Fruit fly (Drosophila melanogaster) whole organism, embryonic: ENCODE measurements around the gene CG4467.
A peak's percentile ranks its signal among the peaks of the same experiment; 100 is the strongest.

Experiments
- Aef1 ChIP-seq: fragments of 200-800 bp; sonication (Bioruptor generic); IDR thresholded peaks from 3 replicates; pipeline ENCODE4 v1.3.6; 2022; ENCODE audit warnings: missing biosample characterization, missing genetic modification characterization
- Atf-2 ChIP-seq: fragments of 200-800 bp; sonication (Bioruptor generic); optimal IDR thresholded peaks from 2 replicates; lab custom pipeline; 2016; ENCODE audit warnings: missing biosample characterization, missing genetic modification characterization
- Atf3 ChIP-seq: fragments of 200-800 bp; sonication (Bioruptor generic); optimal IDR thresholded peaks from 3 replicates; lab custom pipeline; 2016; ENCODE audit warnings: missing biosample characterization, missing genetic modification characterization
- Awh ChIP-seq: fragments of 200-800 bp; sonication (Bioruptor generic); IDR thresholded peaks from 2 replicates; pipeline ENCODE4, ENCODE4 v1.3.6; 2022; ENCODE audit warnings: missing biosample characterization, missing genetic modification characterization
- CG11085 ChIP-seq: fragments of 200-800 bp; sonication (Bioruptor generic); IDR thresholded peaks from 2 replicates; pipeline ENCODE4 v1.3.6; 2022; ENCODE audit warnings: missing biosample characterization, missing genetic modification characterization
- CG14014 ChIP-seq: fragments of 200-800 bp; sonication (Bioruptor generic); IDR thresholded peaks from 2 replicates; pipeline ENCODE4 v1.3.6; 2022; ENCODE audit warnings: missing biosample characterization, missing genetic modification characterization
- CG17612 ChIP-seq: fragments of 200-800 bp; sonication (Bioruptor generic); IDR thresholded peaks from 2 replicates; pipeline ENCODE4 v1.3.6; 2022; ENCODE audit warnings: missing biosample characterization, missing genetic modification characterization
- CG1792 ChIP-seq: fragments of 200-800 bp; sonication (Bioruptor generic); optimal IDR thresholded peaks from 2 replicates; lab custom pipeline; 2016; ENCODE audit warnings: missing biosample characterization, missing genetic modification characterization
- CG1832 ChIP-seq: fragments of 200-800 bp; sonication (Bioruptor generic); optimal IDR thresholded peaks from 2 replicates; lab custom pipeline; 2017; ENCODE audit warnings: missing biosample characterization, mild to moderate bottlenecking, missing genetic modification characterization, inconsistent platforms
- CG18476 ChIP-seq: fragments of 200-800 bp; sonication (Bioruptor generic); optimal IDR thresholded peaks from 2 replicates; lab custom pipeline; 2016; ENCODE audit warnings: missing biosample characterization, mild to moderate bottlenecking, missing genetic modification characterization
- CG2116 ChIP-seq: fragments of 200-800 bp; sonication (Bioruptor generic); optimal IDR thresholded peaks from 3 replicates; lab custom pipeline; 2018; ENCODE audit warnings: missing biosample characterization, mild to moderate bottlenecking, missing genetic modification characterization
- CG2712 ChIP-seq: fragments of 200-800 bp; optimal IDR thresholded peaks from 3 replicates; lab custom pipeline; 2019; ENCODE audit warnings: missing biosample characterization, mild to moderate bottlenecking, missing genetic modification characterization, moderate library complexity
- CG33557 ChIP-seq: fragments of 200-800 bp; sonication (Bioruptor generic); optimal IDR thresholded peaks from 2 replicates; lab custom pipeline; 2019; ENCODE audit warnings: missing biosample characterization, mild to moderate bottlenecking, missing genetic modification characterization, moderate library complexity
- CG34376 ChIP-seq: fragments of 200-800 bp; sonication (Bioruptor generic); optimal IDR thresholded peaks from 2 replicates; lab custom pipeline; 2018; ENCODE audit warnings: missing biosample characterization, mild to moderate bottlenecking, missing genetic modification characterization
- CG4404 ChIP-seq: fragments of 200-800 bp; sonication (Bioruptor generic); IDR thresholded peaks from 2 replicates; pipeline ENCODE4 v1.3.6; 2022; ENCODE audit warnings: missing biosample characterization, missing genetic modification characterization
- CG8765 ChIP-seq: fragments of 200-800 bp; sonication (Bioruptor generic); IDR thresholded peaks from 2 replicates; pipeline ENCODE4 v1.3.6; 2022; ENCODE audit warnings: missing biosample characterization, missing genetic modification characterization
- CG9876 ChIP-seq: fragments of 200-800 bp; sonication (Bioruptor generic); optimal IDR thresholded peaks from 2 replicates; lab custom pipeline; 2016; ENCODE audit warnings: missing biosample characterization, missing genetic modification characterization
- CTCF ChIP-seq: fragments of 200-800 bp; sonication (Bioruptor generic); optimal IDR thresholded peaks from 2 replicates; lab custom pipeline; 2017; ENCODE audit warnings: missing biosample characterization, mild to moderate bottlenecking, missing genetic modification characterization, moderate library complexity
- CoRest ChIP-seq: fragments of 200-800 bp; sonication (Bioruptor generic); optimal IDR thresholded peaks from 3 replicates; lab custom pipeline; 2018; ENCODE audit warnings: missing biosample characterization, mild to moderate bottlenecking, missing genetic modification characterization, moderate library complexity
- Dbx ChIP-seq: fragments of 200-800 bp; sonication (Bioruptor generic); IDR thresholded peaks from 3 replicates; pipeline ENCODE4 v1.3.6; 2022; ENCODE audit warnings: missing biosample characterization, missing genetic modification characterization
- Deaf1 ChIP-seq: fragments of 200-800 bp; optimal IDR thresholded peaks from 3 replicates; lab custom pipeline; 2019; ENCODE audit warnings: missing biosample characterization, mild to moderate bottlenecking, missing genetic modification characterization, moderate library complexity
- GATAe ChIP-seq: fragments of 200-800 bp; sonication (Bioruptor generic); conservative IDR thresholded peaks from 2 replicates; pipeline ENCODE4 v1.3.6; 2022; ENCODE audit warnings: missing biosample characterization, missing genetic modification characterization
- H15 ChIP-seq: fragments of 200-800 bp; sonication (Bioruptor generic); IDR thresholded peaks from 3 replicates; pipeline ENCODE4 v1.3.6; 2022; ENCODE audit warnings: missing biosample characterization, missing genetic modification characterization
- Hr78 ChIP-seq, 2 experiments: fragments of 200-800 bp in 1 of 2; fragments of >200 bp in 1 of 2; sonication (Bioruptor generic) in 1 of 2; optimal IDR thresholded peaks; 2 replicates each; lab custom pipeline; 2017 to 2019; ENCODE audit warnings: missing biosample characterization in 2 of 2, missing genetic modification characterization in 2 of 2, mild to moderate bottlenecking in 1 of 2, moderate library complexity in 1 of 2
- MBD-R2 ChIP-seq: fragments of 200-800 bp; sonication (Bioruptor generic); IDR thresholded peaks from 2 replicates; pipeline ENCODE4 v1.3.6; 2022; ENCODE audit warnings: missing biosample characterization, missing genetic modification characterization
- Mes4 ChIP-seq: fragments of 200-800 bp; sonication (Bioruptor generic); optimal IDR thresholded peaks from 2 replicates; lab custom pipeline; 2016; ENCODE audit warnings: missing biosample characterization, missing genetic modification characterization
- Myb ChIP-seq: fragments of 200-800 bp; sonication (Bioruptor generic); optimal IDR thresholded peaks from 2 replicates; lab custom pipeline; 2016; ENCODE audit warnings: missing biosample characterization, missing genetic modification characterization
- NC2α ChIP-seq: fragments of 200-800 bp; sonication (Bioruptor generic); optimal IDR thresholded peaks from 2 replicates; lab custom pipeline; 2016; ENCODE audit warnings: missing biosample characterization, missing genetic modification characterization
- NC2β ChIP-seq: fragments of 200-800 bp; sonication (Bioruptor generic); optimal IDR thresholded peaks from 2 replicates; lab custom pipeline; 2016; ENCODE audit warnings: missing biosample characterization, missing genetic modification characterization
- Stat92E ChIP-seq, 3 experiments: fragments of >200 bp in 2 of 3; fragments of 200-800 bp in 1 of 3; sonication (Bioruptor generic) in 1 of 3; optimal IDR thresholded peaks; 2 replicates each; lab custom pipeline; 2017 to 2019; ENCODE audit warnings: missing biosample characterization in 3 of 3, missing genetic modification characterization in 3 of 3, mild to moderate bottlenecking in 1 of 3, moderate library complexity in 1 of 3
- Xrp1 ChIP-seq: fragments of 200-800 bp; sonication (Bioruptor generic); IDR thresholded peaks from 2 replicates; pipeline ENCODE4 v1.3.6; 2022; ENCODE audit warnings: missing biosample characterization, missing genetic modification characterization
- bowl ChIP-seq: fragments of 200-800 bp; sonication (Bioruptor generic); IDR thresholded peaks from 2 replicates; pipeline ENCODE4 v1.3.6; 2022; ENCODE audit warnings: missing biosample characterization, missing genetic modification characterization
- br ChIP-seq: fragments of >200 bp; optimal IDR thresholded peaks from 2 replicates; lab custom pipeline; 2017
- ci ChIP-seq: fragments of 200-800 bp; sonication (Bioruptor generic); IDR thresholded peaks from 3 replicates; pipeline ENCODE4 v1.3.6; 2022; ENCODE audit warnings: missing biosample characterization, missing genetic modification characterization
- corto ChIP-seq: fragments of 200-800 bp; sonication (Bioruptor generic); optimal IDR thresholded peaks from 2 replicates; lab custom pipeline; 2016; ENCODE audit warnings: missing biosample characterization, mild to moderate bottlenecking, missing genetic modification characterization, moderate library complexity
- dan ChIP-seq: fragments of 200-800 bp; sonication (Bioruptor generic); IDR thresholded peaks from 2 replicates; pipeline ENCODE4 v1.3.6; 2022; ENCODE audit warnings: missing biosample characterization, missing genetic modification characterization
- disco-r ChIP-seq: fragments of 200-800 bp; sonication (Bioruptor generic); optimal IDR thresholded peaks from 2 replicates; lab custom pipeline; 2016; ENCODE audit warnings: missing biosample characterization, missing genetic modification characterization
- gem ChIP-seq: fragments of 200-800 bp; sonication (Bioruptor generic); optimal IDR thresholded peaks from 2 replicates; lab custom pipeline; 2019; ENCODE audit warnings: missing biosample characterization, mild to moderate bottlenecking, missing genetic modification characterization, moderate library complexity
- gsb-n ChIP-seq: fragments of 200-800 bp; sonication (Bioruptor generic); optimal IDR thresholded peaks from 3 replicates; lab custom pipeline; 2018; ENCODE audit warnings: missing biosample characterization, mild to moderate bottlenecking, missing genetic modification characterization
- hkb ChIP-seq, 2 experiments: fragments of 200-800 bp in 1 of 2; fragments of >200 bp in 1 of 2; sonication (Bioruptor generic) in 1 of 2; IDR thresholded peaks in 1 of 2; optimal IDR thresholded peaks in 1 of 2; 2 replicates each; pipeline versions ENCODE4 v1.3.6 to Lab custom; 2017 to 2022; ENCODE audit warnings: missing biosample characterization in 1 of 2, missing genetic modification characterization in 1 of 2
- ind ChIP-seq: fragments of 200-800 bp; sonication (Bioruptor generic); optimal IDR thresholded peaks from 3 replicates; lab custom pipeline; 2016; ENCODE audit warnings: missing biosample characterization, missing genetic modification characterization
- onecut ChIP-seq: fragments of 200-800 bp; sonication (Bioruptor generic); IDR thresholded peaks from 2 replicates; pipeline ENCODE4 v1.3.6; 2022; ENCODE audit warnings: missing biosample characterization, missing genetic modification characterization
- org-1 ChIP-seq: fragments of 200-800 bp; sonication (Bioruptor generic); optimal IDR thresholded peaks from 2 replicates; lab custom pipeline; 2017; ENCODE audit warnings: missing biosample characterization, missing genetic modification characterization
- otp ChIP-seq: fragments of 200-800 bp; sonication (Bioruptor generic); IDR thresholded peaks from 3 replicates; pipeline ENCODE4, ENCODE4 v1.3.6; 2022; ENCODE audit warnings: missing biosample characterization, missing genetic modification characterization
- pita ChIP-seq: fragments of 200-800 bp; sonication (Bioruptor generic); optimal IDR thresholded peaks from 2 replicates; lab custom pipeline; 2017; ENCODE audit warnings: missing biosample characterization, mild to moderate bottlenecking, missing genetic modification characterization
- sd ChIP-seq: fragments of 200-800 bp; sonication (Bioruptor generic); optimal IDR thresholded peaks from 3 replicates; lab custom pipeline; 2018; ENCODE audit warnings: missing biosample characterization, mild to moderate bottlenecking, missing genetic modification characterization, moderate library complexity
- sna ChIP-seq: fragments of 200-800 bp; sonication (Bioruptor generic); IDR thresholded peaks from 2 replicates; pipeline ENCODE4 v1.3.6; 2022; ENCODE audit warnings: missing biosample characterization, missing genetic modification characterization; ENCODE audit not compliant: partially characterized antibody
- so ChIP-seq: fragments of 200-800 bp; sonication (Bioruptor generic); IDR thresholded peaks from 3 replicates; pipeline ENCODE4 v1.3.6; 2022; ENCODE audit warnings: missing biosample characterization, missing genetic modification characterization
- trh ChIP-seq: fragments of 200-800 bp; sonication (Bioruptor generic); optimal IDR thresholded peaks from 2 replicates; lab custom pipeline; 2016; ENCODE audit warnings: missing biosample characterization, missing genetic modification characterization
- unpg ChIP-seq: fragments of 200-800 bp; sonication (Bioruptor generic); optimal IDR thresholded peaks from 3 replicates; lab custom pipeline; 2018; ENCODE audit warnings: missing biosample characterization, mild to moderate bottlenecking, missing genetic modification characterization, moderate library complexity
- zen2 ChIP-seq: fragments of 200-800 bp; sonication (Bioruptor generic); IDR thresholded peaks from 3 replicates; pipeline ENCODE4 v1.3.6; 2022; ENCODE audit warnings: missing biosample characterization, missing genetic modification characterization; ENCODE audit not compliant: partially characterized antibody

Gene CG4467

dm6 chr3R:23295360-23295772 lies 46.7 kb upstream of the CG4467 start (continued):
- TF ChIP-seq CG18476 (no peak), CoRest (tag; lab: Kevin White, UChicago) (peak; percentile 46), ci (GFP tag; lab: Robert Waterston, UW) (peak; percentile 83), sd (tag; lab: Kevin White, UChicago) (peak; percentile 100), CTCF (GFP tag; lab: Kevin White, UChicago) (no peak), CG34376 (GFP tag; lab: Kevin White, UChicago) (peak; percentile 79), onecut (GFP tag; lab: Robert Waterston, UW) (peak; percentile 30; the same call in 1 of the 2 replicates), CG2712 (tag; lab: Kevin White, UChicago) (peak; percentile 45), CG14014 (no peak; the same call in 1 of the 2 replicates), sna (GFP tag; lab: Robert Waterston, UW) (peak; percentile 66), CG1792 (GFP tag; lab: Kevin White, UChicago) (no peak), Xrp1 (GFP tag; lab: Robert Waterston, UW) (peak; percentile 30; the same call in 1 of the 2 replicates), hkb (optimal IDR thresholded peaks at IDR 0.05; lab: Kevin White, UChicago) (no peak), hkb (GFP tag; IDR thresholded peaks at IDR 0.05; lab: Robert Waterston, UW) (peak; percentile 53; the same call in 1 of the 2 replicates), CG2116 (GFP tag; lab: Kevin White, UChicago) (no peak), disco-r (GFP tag; lab: Kevin White, UChicago) (no peak), Stat92E (GFP tag; optimal IDR thresholded peaks at IDR 0.05; lab: Kevin White, UChicago) (peak in 1 of 3 experiments; percentile 25), Mes4 (GFP tag; lab: Kevin White, UChicago) (no peak), ind (GFP tag; lab: Kevin White, UChicago) (no peak), CG17612 (GFP tag; lab: Robert Waterston, UW) (no peak), Deaf1 (peak; percentile 100), unpg (GFP tag; lab: Kevin White, UChicago) (peak; percentile 45), CG1832 (GFP tag; lab: Kevin White, UChicago) (peak; percentile 96), Awh (GFP tag; lab: Robert Waterston, UW) (no peak; the same call in 1 of the 2 replicates), br (lab: Kevin White, UChicago) (no peak), CG9876 (GFP tag; lab: Kevin White, UChicago) (no peak), GATAe (GFP tag; lab: Robert Waterston, UW) (peak; percentile 78), pita (GFP tag; lab: Kevin White, UChicago) (no peak), Hr78 (GFP tag; optimal IDR thresholded peaks at IDR 0.05; lab: Kevin White, UChicago) (no peak), zen2 (GFP tag; lab: Robert Waterston, UW) (peak; percentile 41; the same call in 1 of the 3 replicates), gem (no peak), NC2β (GFP tag; lab: Kevin White, UChicago) (peak; percentile 2), gsb-n (peak; percentile 12), trh (GFP tag; lab: Kevin White, UChicago) (no peak), corto (GFP tag; lab: Kevin White, UChicago) (no peak), CG8765 (GFP tag; lab: Robert Waterston, UW) (no peak), Dbx (GFP tag; lab: Robert Waterston, UW) (0 out of 3 replicates have a peak, but pooled peaks have one; percentile 16), dan (GFP tag; lab: Robert Waterston, UW) (no peak), H15 (0 out of 3 replicates have a peak, but pooled peaks have one; percentile 22), Aef1 (GFP tag; lab: Robert Waterston, UW) (no peak), Myb (GFP tag; lab: Kevin White, UChicago) (no peak), Atf3 (GFP tag; lab: Kevin White, UChicago) (no peak), NC2α (GFP tag; lab: Kevin White, UChicago) (no peak), otp (GFP tag; lab: Robert Waterston, UW) (peak; percentile 58; the same call in 1 of the 3 replicates), CG4404 (GFP tag; lab: Robert Waterston, UW) (no peak), MBD-R2 (GFP tag; lab: Robert Waterston, UW) (no peak), so (GFP tag; lab: Robert Waterston, UW) (no peak; the same call in 2 of the 3 replicates), org-1 (GFP tag; lab: Kevin White, UChicago) (no peak), Atf-2 (GFP tag; lab: Kevin White, UChicago) (no peak), CG11085 (GFP tag; lab: Robert Waterston, UW) (no peak), CG33557 (GFP tag; lab: Kevin White, UChicago) (peak; percentile 32), bowl (GFP tag; lab: Robert Waterston, UW) (peak; percentile 42; the same call in 1 of the 2 replicates)
